Worm (Caenorhabditis elegans): ENCODE measurements around the gene C34C12.8.

DNA sequence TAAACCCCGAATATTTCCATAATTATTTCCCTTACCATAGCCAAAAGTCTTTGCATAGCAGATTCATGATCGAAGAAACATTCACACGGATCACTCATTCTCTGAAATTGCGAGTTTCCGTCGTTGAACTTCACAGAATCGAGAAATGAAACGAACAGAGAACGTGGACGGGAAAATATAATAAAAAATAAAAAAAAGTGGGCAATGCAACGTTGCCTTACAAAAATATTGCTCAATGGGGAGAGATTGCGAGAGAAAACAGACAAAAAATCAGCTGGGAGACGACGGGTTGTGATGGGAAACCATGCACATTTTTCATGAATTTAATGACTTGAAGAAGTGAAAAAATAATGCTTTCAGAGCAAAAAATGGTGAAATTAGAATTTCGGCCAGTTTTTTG is 9.4 kb downstream of the C34C12.8 start, which contains the start of gene smim-14:
- no peak for TF ChIP-seq him-1 (tag; optimal IDR thresholded peaks at IDR 0.05)
- no peak for TF ChIP-seq dao-5 (tag; optimal IDR thresholded peaks at IDR 0.05)

All from whole organism, L4/young adult.